Worm (Caenorhabditis elegans) whole organism, midembryonic: ENCODE results near the gene droe-4.

Experiments used
- cog-1 ChIP-seq: sonication (generic microtip); optimal IDR thresholded peaks from 2 replicates; lab custom pipeline; 2016; ENCODE audit warnings: missing genetic modification characterization, missing compliant biosample characterization
- flt-1 ChIP-seq: fragments of 200-800 bp; sonication (Bioruptor generic); IDR thresholded peaks from 2 replicates; pipeline ENCODE4 v1.3.6; 2022; ENCODE audit warnings: missing genetic modification characterization, missing compliant biosample characterization
- ref-1 ChIP-seq: fragments of 200-800 bp; sonication (Bioruptor generic); conservative IDR thresholded peaks from 2 replicates; pipeline ENCODE4 v1.3.6; 2022; ENCODE audit warnings: missing genetic modification reagents, missing genetic modification characterization, missing compliant biosample characterization
- tab-1 ChIP-seq: fragments of 200-800 bp; sonication (Bioruptor generic); IDR thresholded peaks from 2 replicates; pipeline ENCODE4 v1.3.6; 2022; ENCODE audit warnings: missing genetic modification characterization, missing compliant biosample characterization
- ztf-29 ChIP-seq: fragments of 200-800 bp; sonication (Bioruptor generic); IDR thresholded peaks from 2 replicates; pipeline ENCODE4 v1.3.6; 2022; ENCODE audit warnings: missing genetic modification reagents, missing genetic modification characterization, missing compliant biosample characterization

DNA sequence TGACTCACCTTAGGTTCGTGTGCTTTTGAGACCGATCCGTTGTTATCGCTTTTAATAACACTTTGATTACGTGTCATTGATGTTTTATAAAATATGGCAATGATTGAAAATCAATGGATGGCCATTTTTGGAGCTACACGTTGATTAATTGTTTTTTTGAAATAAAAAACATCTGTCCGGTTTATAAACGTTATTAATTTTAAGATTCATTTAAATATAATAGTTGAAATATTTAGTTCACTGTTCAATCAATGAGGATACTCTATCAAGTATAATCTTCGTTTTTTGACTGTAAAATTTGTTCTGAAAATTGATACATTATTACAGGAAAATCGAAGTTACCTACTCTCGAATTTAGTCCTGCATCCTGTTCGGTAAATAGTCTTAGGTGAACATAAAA, 34.2 kb upstream of the droe-4 start, which contains the start of gene R10D12.10:
- TF ChIP-seq cog-1 (tag; lab: Kevin White, UChicago) (no peak), ref-1 (GFP tag; lab: Robert Waterston, UW) (no peak), ztf-29 (no peak), flt-1 (no peak), tab-1 (GFP tag; lab: Robert Waterston, UW) (no peak)
